Fruit fly (Drosophila melanogaster) whole organism, embryonic: Measurements from ENCODE around the gene CG12147.
A peak's percentile ranks its signal among the peaks of the same experiment; 100 is the strongest.

Experiments used
- Atf6 ChIP-seq: fragments of 200-800 bp; sonication (Bioruptor generic); IDR thresholded peaks from 2 replicates; pipeline ENCODE4 v1.3.6; 2022; ENCODE audit warnings: missing biosample characterization, missing genetic modification characterization
- C15 ChIP-seq: fragments of 200-800 bp; sonication (Bioruptor generic); IDR thresholded peaks from 3 replicates; pipeline ENCODE4 v1.3.6; 2022; ENCODE audit warnings: missing biosample characterization, missing genetic modification characterization
- CG11456 ChIP-seq: fragments of 200-800 bp; sonication (Bioruptor generic); IDR thresholded peaks from 3 replicates; pipeline ENCODE4 v1.3.6; 2022; ENCODE audit warnings: missing biosample characterization, missing genetic modification characterization
- CG11560 ChIP-seq: fragments of 200-800 bp; sonication (Bioruptor generic); IDR thresholded peaks from 3 replicates; pipeline ENCODE4 v1.3.6; 2022; ENCODE audit warnings: missing biosample characterization, missing genetic modification characterization
- CG11723 ChIP-seq: fragments of 200-800 bp; sonication (Bioruptor generic); optimal IDR thresholded peaks from 2 replicates; lab custom pipeline; 2017; ENCODE audit warnings: missing biosample characterization, mild to moderate bottlenecking, missing genetic modification characterization
- CG12219 ChIP-seq: fragments of 200-800 bp; sonication (Bioruptor generic); optimal IDR thresholded peaks from 3 replicates; lab custom pipeline; 2018; ENCODE audit warnings: missing biosample characterization, mild to moderate bottlenecking, missing genetic modification characterization
- CG14050 ChIP-seq: fragments of 200-800 bp; sonication (Bioruptor generic); IDR thresholded peaks from 3 replicates; pipeline ENCODE4 v1.3.6; 2022; ENCODE audit warnings: missing biosample characterization, missing genetic modification characterization
- CG15073 ChIP-seq: fragments of 200-800 bp; sonication (Bioruptor generic); optimal IDR thresholded peaks from 2 replicates; lab custom pipeline; 2016; ENCODE audit warnings: missing biosample characterization, missing genetic modification characterization
- CG16779 ChIP-seq: fragments of 200-800 bp; sonication (Bioruptor generic); IDR thresholded peaks from 2 replicates; pipeline ENCODE4 v1.3.6; 2022; ENCODE audit warnings: missing biosample characterization, missing genetic modification characterization
- CG1832 ChIP-seq: fragments of 200-800 bp; sonication (Bioruptor generic); optimal IDR thresholded peaks from 2 replicates; lab custom pipeline; 2017; ENCODE audit warnings: missing biosample characterization, mild to moderate bottlenecking, missing genetic modification characterization, inconsistent platforms
- CG2199 ChIP-seq: fragments of 200-800 bp; sonication (Bioruptor generic); IDR thresholded peaks from 3 replicates; pipeline ENCODE4 v1.3.6; 2022; ENCODE audit warnings: missing biosample characterization, missing genetic modification characterization
- CG2678 ChIP-seq: fragments of 200-800 bp; sonication (Bioruptor generic); optimal IDR thresholded peaks from 3 replicates; lab custom pipeline; 2019; ENCODE audit warnings: missing biosample characterization, mild to moderate bottlenecking, missing genetic modification characterization, moderate library complexity
- CG30020 ChIP-seq: fragments of 200-800 bp; optimal IDR thresholded peaks from 2 replicates; lab custom pipeline; 2019; ENCODE audit warnings: missing biosample characterization, mild to moderate bottlenecking, missing genetic modification characterization, moderate library complexity
- CG4424 ChIP-seq: fragments of 200-800 bp; sonication (Bioruptor generic); optimal IDR thresholded peaks from 3 replicates; lab custom pipeline; 2016; ENCODE audit warnings: missing biosample characterization, missing genetic modification characterization
- CG6689 ChIP-seq: fragments of 200-800 bp; sonication (Bioruptor generic); IDR thresholded peaks from 2 replicates; pipeline ENCODE4 v1.3.6; 2022; ENCODE audit warnings: missing biosample characterization, missing genetic modification characterization
- CG6765 ChIP-seq: fragments of 200-800 bp; sonication (Bioruptor generic); optimal IDR thresholded peaks from 3 replicates; lab custom pipeline; 2017; ENCODE audit warnings: missing biosample characterization, mild to moderate bottlenecking, missing genetic modification characterization
- CG6791 ChIP-seq: fragments of 200-800 bp; sonication (Bioruptor generic); IDR thresholded peaks from 3 replicates; pipeline ENCODE4 v1.3.6; 2022; ENCODE audit warnings: missing biosample characterization, missing genetic modification characterization; ENCODE audit not compliant: partially characterized antibody
- CG6813 ChIP-seq: fragments of 200-800 bp; sonication (Bioruptor generic); optimal IDR thresholded peaks from 2 replicates; lab custom pipeline; 2017; ENCODE audit warnings: missing biosample characterization, missing genetic modification characterization, mild to moderate bottlenecking, moderate library complexity, missing genetic modification reagents
- CG7963 ChIP-seq: fragments of 200-800 bp; sonication (Bioruptor generic); IDR thresholded peaks from 3 replicates; pipeline ENCODE4 v1.3.6; 2022; ENCODE audit warnings: missing biosample characterization, missing genetic modification characterization; ENCODE audit not compliant: partially characterized antibody
- CG8765 ChIP-seq: fragments of 200-800 bp; sonication (Bioruptor generic); IDR thresholded peaks from 2 replicates; pipeline ENCODE4 v1.3.6; 2022; ENCODE audit warnings: missing biosample characterization, missing genetic modification characterization
- CG9437 ChIP-seq: fragments of 200-800 bp; sonication (Bioruptor generic); optimal IDR thresholded peaks from 2 replicates; lab custom pipeline; 2018; ENCODE audit warnings: missing biosample characterization, mild to moderate bottlenecking, missing genetic modification characterization
- Doc3 ChIP-seq: fragments of 200-800 bp; sonication (Bioruptor generic); IDR thresholded peaks from 3 replicates; pipeline ENCODE4 v1.3.6; 2022; ENCODE audit warnings: missing biosample characterization, missing genetic modification characterization; ENCODE audit not compliant: partially characterized antibody
- Fer3 ChIP-seq: fragments of 200-800 bp; sonication (Bioruptor generic); optimal IDR thresholded peaks from 2 replicates; lab custom pipeline; 2018; ENCODE audit warnings: missing biosample characterization, mild to moderate bottlenecking, missing genetic modification characterization, moderate library complexity
- H15 ChIP-seq: fragments of 200-800 bp; sonication (Bioruptor generic); IDR thresholded peaks from 3 replicates; pipeline ENCODE4 v1.3.6; 2022; ENCODE audit warnings: missing biosample characterization, missing genetic modification characterization
- Lpt ChIP-seq: fragments of >200 bp; optimal IDR thresholded peaks from 2 replicates; lab custom pipeline; 2018; ENCODE audit warnings: missing biosample characterization, missing genetic modification characterization
- MESR4 ChIP-seq: fragments of 200-800 bp; sonication (Bioruptor generic); optimal IDR thresholded peaks from 2 replicates; lab custom pipeline; 2018; ENCODE audit warnings: missing biosample characterization, mild to moderate bottlenecking, missing genetic modification characterization, moderate library complexity
- Opbp ChIP-seq: fragments of 200-800 bp; sonication (Bioruptor generic); IDR thresholded peaks from 3 replicates; pipeline ENCODE4 v1.3.6; 2022; ENCODE audit warnings: missing biosample characterization, missing genetic modification characterization; ENCODE audit not compliant: partially characterized antibody
- Sox100B ChIP-seq: fragments of 200-800 bp; sonication (Bioruptor generic); optimal IDR thresholded peaks from 3 replicates; lab custom pipeline; 2018; ENCODE audit warnings: missing biosample characterization, mild to moderate bottlenecking, missing genetic modification characterization
- Sry-β ChIP-seq: fragments of 200-800 bp; sonication (Bioruptor generic); optimal IDR thresholded peaks from 2 replicates; lab custom pipeline; 2018; ENCODE audit warnings: missing biosample characterization, mild to moderate bottlenecking, missing genetic modification characterization, moderate library complexity
- Xbp1 ChIP-seq: fragments of 200-800 bp; sonication (Bioruptor generic); optimal IDR thresholded peaks from 3 replicates; lab custom pipeline; 2016; ENCODE audit warnings: missing biosample characterization, mild to moderate bottlenecking, missing genetic modification characterization
- bowl ChIP-seq: fragments of 200-800 bp; sonication (Bioruptor generic); IDR thresholded peaks from 2 replicates; pipeline ENCODE4 v1.3.6; 2022; ENCODE audit warnings: missing biosample characterization, missing genetic modification characterization
- bsh ChIP-seq, 2 experiments: fragments of 200-800 bp; sonication (Bioruptor generic); optimal IDR thresholded peaks; 2 replicates each; lab custom pipeline; 2017 to 2018; ENCODE audit warnings: mild to moderate bottlenecking in 2 of 2, missing biosample characterization in 2 of 2, missing genetic modification characterization in 2 of 2, moderate library complexity in 1 of 2
- chn ChIP-seq: fragments of 200-800 bp; sonication (Bioruptor generic); optimal IDR thresholded peaks from 2 replicates; lab custom pipeline; 2016; ENCODE audit warnings: missing biosample characterization, missing genetic modification characterization
- crp ChIP-seq, 2 experiments: fragments of 200-800 bp; sonication (Bioruptor generic); optimal IDR thresholded peaks; 2 replicates in 1 of 2; 3 replicates in 1 of 2; lab custom pipeline; 2017; ENCODE audit warnings: missing biosample characterization in 2 of 2, missing genetic modification characterization in 2 of 2, mild to moderate bottlenecking in 1 of 2, moderate library complexity in 1 of 2
- cwo ChIP-seq: fragments of 200-800 bp; sonication (Bioruptor generic); optimal IDR thresholded peaks from 3 replicates; lab custom pipeline; 2017; ENCODE audit warnings: missing biosample characterization, missing genetic modification characterization, mild to moderate bottlenecking, moderate library complexity, missing genetic modification reagents
- dm ChIP-seq: fragments of 200-800 bp; sonication (Bioruptor generic); optimal IDR thresholded peaks from 3 replicates; lab custom pipeline; 2016; ENCODE audit warnings: missing biosample characterization, missing genetic modification characterization
- ewg ChIP-seq: fragments of 200-800 bp; sonication (Bioruptor generic); optimal IDR thresholded peaks from 3 replicates; lab custom pipeline; 2017; ENCODE audit warnings: mild to moderate bottlenecking, missing biosample characterization, missing genetic modification reagents, missing genetic modification characterization
- fd3F ChIP-seq: fragments of 200-800 bp; sonication (Bioruptor generic); optimal IDR thresholded peaks from 2 replicates; lab custom pipeline; 2018; ENCODE audit warnings: missing biosample characterization, mild to moderate bottlenecking, missing genetic modification characterization, moderate library complexity
- gt ChIP-seq: fragments of 200-800 bp; sonication (Bioruptor generic); IDR thresholded peaks from 2 replicates; pipeline ENCODE4 v1.3.6; 2022; ENCODE audit warnings: missing biosample characterization, missing genetic modification characterization
- hth ChIP-seq: fragments of >200 bp; optimal IDR thresholded peaks from 2 replicates; lab custom pipeline; 2017; ENCODE audit warnings: inconsistent platforms
- insv ChIP-seq, 2 experiments: fragments of 200-800 bp; sonication (Bioruptor generic); optimal IDR thresholded peaks; 3 replicates each; lab custom pipeline; 2016 to 2018; ENCODE audit warnings: missing biosample characterization in 2 of 2, missing genetic modification characterization in 2 of 2
- kay ChIP-seq: fragments of 200-800 bp; sonication (Bioruptor generic); optimal IDR thresholded peaks from 2 replicates; lab custom pipeline; 2016; ENCODE audit warnings: missing biosample characterization, missing genetic modification characterization
- mam ChIP-seq: fragments of 200-800 bp; sonication (Bioruptor generic); optimal IDR thresholded peaks from 3 replicates; lab custom pipeline; 2016; ENCODE audit warnings: missing biosample characterization, missing genetic modification characterization
- p53 ChIP-seq: fragments of 200-800 bp; sonication (Bioruptor generic); optimal IDR thresholded peaks from 2 replicates; lab custom pipeline; 2016; ENCODE audit warnings: missing biosample characterization, missing genetic modification characterization
- salm ChIP-seq: fragments of 200-800 bp; sonication (Bioruptor generic); optimal IDR thresholded peaks from 2 replicates; lab custom pipeline; 2018; ENCODE audit warnings: missing biosample characterization, mild to moderate bottlenecking, missing genetic modification characterization
- sd ChIP-seq: fragments of 200-800 bp; sonication (Bioruptor generic); optimal IDR thresholded peaks from 3 replicates; lab custom pipeline; 2018; ENCODE audit warnings: missing biosample characterization, mild to moderate bottlenecking, missing genetic modification characterization, moderate library complexity
- sob ChIP-seq: fragments of 200-800 bp; sonication (Bioruptor generic); IDR thresholded peaks from 2 replicates; pipeline ENCODE4 v1.3.6; 2022; ENCODE audit warnings: missing biosample characterization, missing genetic modification characterization
- ttk ChIP-seq: fragments of 200-800 bp; sonication (Bioruptor generic); IDR thresholded peaks from 2 replicates; pipeline ENCODE4 v2.1.2; 2022; ENCODE audit warnings: missing biosample characterization, missing genetic modification characterization
- tup ChIP-seq: fragments of 200-800 bp; sonication (Bioruptor generic); optimal IDR thresholded peaks from 2 replicates; lab custom pipeline; 2016; ENCODE audit warnings: missing biosample characterization, mild to moderate bottlenecking, missing genetic modification characterization, moderate library complexity
- yki ChIP-seq: fragments of >200 bp; optimal IDR thresholded peaks from 3 replicates; lab custom pipeline; 2018

CG12147 gene

dm6 chr3R:5470586-5471283 is 43.7 kb upstream of the CG12147 start, which contains the start of the genes mRpL44 and Snr1 (continued):
- TF ChIP-seq CG6689 (GFP tag; lab: Robert Waterston, UW) (no peak), hth (no peak), gt (GFP tag; lab: Robert Waterston, UW) (no peak), Xbp1 (GFP tag; lab: Kevin White, UChicago) (peak; percentile 40), CG6765 (GFP tag; lab: Kevin White, UChicago) (no peak), sd (no peak), MESR4 (GFP tag; lab: Kevin White, UChicago) (peak; percentile 84), crp (GFP tag; optimal IDR thresholded peaks at IDR 0.05; lab: Kevin White, UChicago) (no peak), CG15073 (GFP tag; lab: Kevin White, UChicago) (no peak), Doc3 (GFP tag; lab: Robert Waterston, UW) (no peak), CG1832 (GFP tag; lab: Kevin White, UChicago) (no peak), yki (lab: Kevin White, UChicago) (no peak), insv (GFP tag; optimal IDR thresholded peaks at IDR 0.05; lab: Kevin White, UChicago) (peak in 1 of 2 experiments; percentile 57), ttk (GFP tag; lab: Robert Waterston, UW) (no peak), cwo (GFP tag; lab: Kevin White, UChicago) (no peak), CG12219 (GFP tag; lab: Kevin White, UChicago) (no peak), C15 (no peak), CG8765 (GFP tag; lab: Robert Waterston, UW) (no peak), bsh (GFP tag; optimal IDR thresholded peaks at IDR 0.05; lab: Kevin White, UChicago) (peak; percentile 5 to 16), salm (tag; lab: Kevin White, UChicago) (no peak), CG7963 (GFP tag; lab: Robert Waterston, UW) (no peak), Lpt (no peak), CG2199 (GFP tag; lab: Robert Waterston, UW) (no peak), Sry-β (GFP tag; lab: Kevin White, UChicago) (peak; percentile 100), Fer3 (peak; percentile 13), p53 (GFP tag; lab: Kevin White, UChicago) (no peak), CG2678 (tag; lab: Kevin White, UChicago) (no peak), tup (GFP tag; lab: Kevin White, UChicago) (no peak), sob (GFP tag; lab: Robert Waterston, UW) (peak; percentile 46; the same call in 1 of the 2 replicates), dm (GFP tag; lab: Kevin White, UChicago) (no peak), CG6791 (GFP tag; lab: Robert Waterston, UW) (no peak), bowl (no peak), H15 (GFP tag; lab: Robert Waterston, UW) (no peak), Atf6 (GFP tag; lab: Robert Waterston, UW) (no peak), CG11560 (tag; lab: Robert Waterston, UW) (no peak), CG4424 (GFP tag; lab: Kevin White, UChicago) (peak; percentile 49), CG14050 (GFP tag; lab: Robert Waterston, UW) (no peak), chn (GFP tag; lab: Kevin White, UChicago) (no peak), CG11456 (GFP tag; lab: Robert Waterston, UW) (no peak), Opbp (GFP tag; lab: Robert Waterston, UW) (0 out of 3 replicates have a peak, but pooled peaks have one; percentile 48), ewg (GFP tag; lab: Kevin White, UChicago) (peak; percentile 83), mam (GFP tag; lab: Kevin White, UChicago) (no peak), CG9437 (GFP tag; lab: Kevin White, UChicago) (peak; percentile 76), CG16779 (GFP tag; lab: Robert Waterston, UW) (no peak), fd3F (GFP tag; lab: Kevin White, UChicago) (peak; percentile 27), CG30020 (tag; lab: Kevin White, UChicago) (peak; percentile 57), Sox100B (GFP tag; lab: Kevin White, UChicago) (no peak), kay (no peak), CG6813 (GFP tag; lab: Kevin White, UChicago) (no peak), CG11723 (GFP tag; lab: Kevin White, UChicago) (no peak)
